Worm (Caenorhabditis elegans): ENCODE results near the gene ztf-13.
A peak's percentile ranks its signal among the peaks of the same experiment; 100 is the strongest.

ztf-13 gene

ce11 chrX:3108603-3109002 lies 6.6 kb upstream of the ztf-13 start (continued):
- no peak for TF ChIP-seq grh-1 (GFP tag; IDR thresholded peaks at IDR 0.05)
- no peak for TF ChIP-seq efl-1 (optimal IDR thresholded peaks at IDR 0.05)
- peak in 1 of 2 experiments; percentile 88 for TF ChIP-seq efl-1 (GFP tag; optimal IDR thresholded peaks at IDR 0.05 in 1 of 2)
- peak; percentile 33 to 59 for TF ChIP-seq lsy-2 (tag; optimal IDR thresholded peaks at IDR 0.05)
- no peak for TF ChIP-seq nhr-77 (tag; optimal IDR thresholded peaks at IDR 0.05)
- peak; percentile 5 for TF ChIP-seq swsn-7 (tag; optimal IDR thresholded peaks at IDR 0.05)
- no peak for TF ChIP-seq jun-1 (tag; optimal IDR thresholded peaks at IDR 0.05)
- TF ChIP-seq sup-37 (GFP tag; optimal IDR thresholded peaks at IDR 0.05) = no peak
- TF ChIP-seq unc-86 (tag; optimal IDR thresholded peaks at IDR 0.05) = no peak
- TF ChIP-seq tlp-1 (tag; optimal IDR thresholded peaks at IDR 0.05) = no peak
- no peak for TF ChIP-seq elt-2 (tag; optimal IDR thresholded peaks at IDR 0.05)
- no peak for TF ChIP-seq pax-3 (tag; optimal IDR thresholded peaks at IDR 0.05)
- TF ChIP-seq isw-1 (GFP tag; IDR thresholded peaks at IDR 0.05) = no peak
- no peak for TF ChIP-seq sox-4 (tag; optimal IDR thresholded peaks at IDR 0.05)
- TF ChIP-seq fkh-8 (tag; optimal IDR thresholded peaks at IDR 0.05) = no peak
- no peak for TF ChIP-seq irx-1 (tag; optimal IDR thresholded peaks at IDR 0.05)
- no peak for TF ChIP-seq hpl-2 (GFP tag; optimal IDR thresholded peaks at IDR 0.05)
- no peak for TF ChIP-seq nhr-85 (tag)
- no peak for TF ChIP-seq F16B12.6 (tag; optimal IDR thresholded peaks at IDR 0.05)
- TF ChIP-seq vab-15 (tag; optimal IDR thresholded peaks at IDR 0.05) = no peak

ce11 chrX:3106137-3106536 lies 4.2 kb upstream of the ztf-13 start, which contains the start of gene K10B3.5:
K10B3.5 (minus strand) TSS chrX:3106479.
- peak in 2 of 3 experiments; percentile 25 to 52 for TF ChIP-seq ceh-82 (tag; optimal IDR thresholded peaks at IDR 0.05)
- no peak for TF ChIP-seq F16B12.6 (tag; optimal IDR thresholded peaks at IDR 0.05)
- peak; percentile 79 for TF ChIP-seq rnt-1 (tag; optimal IDR thresholded peaks at IDR 0.05)
- TF ChIP-seq unc-30 (tag; optimal IDR thresholded peaks at IDR 0.05) = no peak
- TF ChIP-seq nhr-28 (tag; optimal IDR thresholded peaks at IDR 0.05) = no peak
- TF ChIP-seq Y116A8C.19 (tag; optimal IDR thresholded peaks at IDR 0.05; ENCODE audit: borderline replicate concordance) = no peak
- no peak for TF ChIP-seq ets-5 (GFP tag; IDR thresholded peaks at IDR 0.05)
- TF ChIP-seq grh-1 (GFP tag; IDR thresholded peaks at IDR 0.05) = no peak
- TF ChIP-seq C04F5.9 (tag; optimal IDR thresholded peaks at IDR 0.05) = no peak
- peak; percentile 29 for TF ChIP-seq ama-1 (optimal IDR thresholded peaks at IDR 0.05)
- TF ChIP-seq ces-1 (GFP tag; optimal IDR thresholded peaks at IDR 0.05) = no peak
- no peak for TF ChIP-seq hlh-17 (GFP tag; optimal IDR thresholded peaks at IDR 0.05; ENCODE audit: borderline replicate concordance)
- TF ChIP-seq ceh-88 (GFP tag; IDR thresholded peaks at IDR 0.05) = no peak
- no peak for TF ChIP-seq vab-15 (tag; optimal IDR thresholded peaks at IDR 0.05)
- no peak for TF ChIP-seq pax-3 (tag; optimal IDR thresholded peaks at IDR 0.05)
- TF ChIP-seq aha-1 (tag; optimal IDR thresholded peaks at IDR 0.05) = no peak
- TF ChIP-seq pqm-1 (tag; optimal IDR thresholded peaks at IDR 0.05) = no peak
- TF ChIP-seq tlp-1 (tag; optimal IDR thresholded peaks at IDR 0.05) = no peak
- peak; percentile 71 for TF ChIP-seq nhr-20 (tag; optimal IDR thresholded peaks at IDR 0.05)
- peak; percentile 17 for TF ChIP-seq fkh-8 (tag; optimal IDR thresholded peaks at IDR 0.05)
- TF ChIP-seq hpl-2 (GFP tag; optimal IDR thresholded peaks at IDR 0.05) = no peak
- peak; percentile 25 for TF ChIP-seq unc-86 (tag; optimal IDR thresholded peaks at IDR 0.05)
- no peak for TF ChIP-seq unc-62 (GFP tag; optimal IDR thresholded peaks at IDR 0.05)
- no peak for TF ChIP-seq nhr-76 (tag; optimal IDR thresholded peaks at IDR 0.05)
- TF ChIP-seq mdl-1 (tag; optimal IDR thresholded peaks at IDR 0.05) = peak in 1 of 2 experiments; percentile 58
- TF ChIP-seq C16A3.4 (tag; optimal IDR thresholded peaks at IDR 0.05) = peak; percentile 82
- no peak for TF ChIP-seq ceh-90 (tag; optimal IDR thresholded peaks at IDR 0.05)
- TF ChIP-seq lin-39 (tag; optimal IDR thresholded peaks at IDR 0.05) = peak; percentile 24
- TF ChIP-seq lin-13 (GFP tag; optimal IDR thresholded peaks at IDR 0.05) = peak; percentile 69
- TF ChIP-seq isw-1 (GFP tag; IDR thresholded peaks at IDR 0.05) = no peak; the same call in 1 of the 2 replicates
- TF ChIP-seq sptf-1 (tag; optimal IDR thresholded peaks at IDR 0.05) = no peak
- TF ChIP-seq unc-130 (tag; optimal IDR thresholded peaks at IDR 0.05) = peak; percentile 43
- peak; percentile 48 for TF ChIP-seq skn-1 (tag; optimal IDR thresholded peaks at IDR 0.05)
- TF ChIP-seq nhr-84 (tag; optimal IDR thresholded peaks at IDR 0.05) = no peak
- TF ChIP-seq pag-3 (tag; optimal IDR thresholded peaks at IDR 0.05; ENCODE audit: borderline replicate concordance, insufficient read depth) = peak; percentile 60
- TF ChIP-seq sup-37 (GFP tag; optimal IDR thresholded peaks at IDR 0.05) = no peak
- TF ChIP-seq elt-2 (tag; optimal IDR thresholded peaks at IDR 0.05) = peak; percentile 40
- no peak for TF ChIP-seq nhr-12 (tag; optimal IDR thresholded peaks at IDR 0.05)
- peak; percentile 70 to 91 for TF ChIP-seq lin-35 (GFP tag; optimal IDR thresholded peaks at IDR 0.05)
- TF ChIP-seq fos-1 (tag; optimal IDR thresholded peaks at IDR 0.05) = peak; percentile 41
- TF ChIP-seq nhr-71 (tag; optimal IDR thresholded peaks at IDR 0.05) = peak; percentile 81
- peak; percentile 71 for TF ChIP-seq snu-23 (GFP tag; optimal IDR thresholded peaks at IDR 0.05)
- no peak for TF ChIP-seq fkh-10 (GFP tag; optimal IDR thresholded peaks at IDR 0.05)
- no peak for TF ChIP-seq irx-1 (tag; optimal IDR thresholded peaks at IDR 0.05)
